Worm (Caenorhabditis elegans) whole organism, L4 larva: ENCODE data around the gene sre-1.

Experiments
- ZK546.5 ChIP-seq, 2 experiments: sonication (generic microtip); optimal IDR thresholded peaks; 2 replicates each; lab custom pipeline; 2017; ENCODE audit warnings: missing biosample characterization in 2 of 2, missing genetic modification characterization in 2 of 2
- arid-1 ChIP-seq: fragments of 200-800 bp; sonication (Bioruptor generic); conservative IDR thresholded peaks from 2 replicates; pipeline ENCODE4 v1.3.6; 2022; ENCODE audit warnings: missing genetic modification reagents, missing genetic modification characterization, missing compliant biosample characterization
- ceh-28 ChIP-seq: fragments of 150-350 bp; optimal IDR thresholded peaks from 2 replicates; lab custom pipeline; 2014; ENCODE audit warnings: missing biosample characterization, missing genetic modification reagents, missing genetic modification characterization
- cey-2 ChIP-seq: sonication (generic microtip); optimal IDR thresholded peaks from 3 replicates; lab custom pipeline; 2017; ENCODE audit warnings: missing genetic modification characterization, mild to moderate bottlenecking, missing compliant biosample characterization, antibody characterized with exemption, borderline replicate concordance; ENCODE audit not compliant: insufficient read depth
- egl-27 ChIP-seq: sonication (generic microtip); optimal IDR thresholded peaks from 3 replicates; lab custom pipeline; 2017; ENCODE audit warnings: missing biosample characterization, missing genetic modification reagents, missing genetic modification characterization
- jun-1 ChIP-seq: fragments of 150-350 bp; optimal IDR thresholded peaks from 2 replicates; lab custom pipeline; 2014; ENCODE audit warnings: missing biosample characterization, missing genetic modification reagents, missing genetic modification characterization
- nhr-76 ChIP-seq: fragments of 150-350 bp; optimal IDR thresholded peaks from 2 replicates; lab custom pipeline; 2014; ENCODE audit warnings: missing biosample characterization, missing genetic modification characterization
- unc-39 ChIP-seq: sonication (generic microtip); optimal IDR thresholded peaks from 2 replicates; lab custom pipeline; 2017; ENCODE audit warnings: missing biosample characterization, missing genetic modification characterization
- vab-7 ChIP-seq: fragments of 200-800 bp; sonication (Bioruptor generic); IDR thresholded peaks from 2 replicates; pipeline ENCODE4 v1.3.6; 2022; ENCODE audit warnings: missing genetic modification reagents, missing genetic modification characterization, missing compliant biosample characterization
- zag-1 ChIP-seq: fragments of 150-350 bp; optimal IDR thresholded peaks from 2 replicates; lab custom pipeline; 2014; ENCODE audit warnings: missing biosample characterization, missing genetic modification characterization

ce11 chrII:7724603-7725002 lies 15.1 kb downstream of the sre-1 start, which contains the start of gene cpna-2:
- TF ChIP-seq egl-27 (tag; lab: Kevin White, UChicago) = no peak
- no peak for TF ChIP-seq cey-2
- no peak for TF ChIP-seq ceh-28 (tag; lab: Kevin White, UChicago)
- no peak for TF ChIP-seq unc-39 (tag; lab: Kevin White, UChicago)
- TF ChIP-seq ZK546.5 (tag; optimal IDR thresholded peaks at IDR 0.05; lab: Kevin White, UChicago) = no peak
- no peak for TF ChIP-seq zag-1
- TF ChIP-seq nhr-76 (tag; lab: Kevin White, UChicago) = no peak
- TF ChIP-seq arid-1 (GFP tag; lab: Robert Waterston, UW) = no peak
- TF ChIP-seq vab-7 (GFP tag; lab: Robert Waterston, UW) = no peak
- TF ChIP-seq jun-1 (tag; lab: Kevin White, UChicago) = no peak
